Fruit fly (Drosophila melanogaster) whole organism, embryonic: ENCODE results near the gene CG14400.

Source experiments
- Asciz ChIP-seq: fragments of 200-800 bp; sonication (Bioruptor generic); optimal IDR thresholded peaks from 2 replicates; lab custom pipeline; 2017; ENCODE audit warnings: missing biosample characterization, mild to moderate bottlenecking, missing genetic modification characterization, missing genetic modification reagents
- CG1024 ChIP-seq: fragments of 200-800 bp; sonication (Bioruptor generic); IDR thresholded peaks from 2 replicates; pipeline ENCODE4 v1.3.6; 2022; ENCODE audit warnings: missing biosample characterization, missing genetic modification characterization
- CG10267 ChIP-seq: fragments of 200-800 bp; sonication (Bioruptor generic); optimal IDR thresholded peaks from 2 replicates; lab custom pipeline; 2018; ENCODE audit warnings: missing biosample characterization, mild to moderate bottlenecking, missing genetic modification characterization, moderate library complexity
- CG10462 ChIP-seq: fragments of 200-800 bp; sonication (Bioruptor generic); optimal IDR thresholded peaks from 2 replicates; lab custom pipeline; 2016; ENCODE audit warnings: missing biosample characterization, missing genetic modification characterization
- CG10543 ChIP-seq: fragments of 200-800 bp; sonication (Bioruptor generic); optimal IDR thresholded peaks from 3 replicates; lab custom pipeline; 2017; ENCODE audit warnings: missing biosample characterization, mild to moderate bottlenecking, missing genetic modification characterization, moderate library complexity
- CG12391 ChIP-seq: fragments of 200-800 bp; sonication (Bioruptor generic); optimal IDR thresholded peaks from 3 replicates; lab custom pipeline; 2018; ENCODE audit warnings: missing biosample characterization, mild to moderate bottlenecking, missing genetic modification characterization, moderate library complexity
- CG13894 ChIP-seq: fragments of 200-800 bp; sonication (Bioruptor generic); optimal IDR thresholded peaks from 3 replicates; lab custom pipeline; 2018; ENCODE audit warnings: missing biosample characterization, mild to moderate bottlenecking, missing genetic modification characterization, moderate library complexity
- CG15601 ChIP-seq: fragments of 200-800 bp; sonication (Bioruptor generic); optimal IDR thresholded peaks from 3 replicates; lab custom pipeline; 2019; ENCODE audit warnings: missing biosample characterization, mild to moderate bottlenecking, missing genetic modification characterization, moderate library complexity
- CG18011 ChIP-seq: fragments of 200-800 bp; sonication (Bioruptor generic); optimal IDR thresholded peaks from 2 replicates; lab custom pipeline; 2017; ENCODE audit warnings: missing biosample characterization, missing genetic modification characterization, mild to moderate bottlenecking, moderate library complexity, missing genotype
- CG2120 ChIP-seq: fragments of 200-800 bp; sonication (Bioruptor generic); optimal IDR thresholded peaks from 3 replicates; lab custom pipeline; 2016; ENCODE audit warnings: missing biosample characterization, missing genetic modification characterization
- CG2678 ChIP-seq: fragments of 200-800 bp; sonication (Bioruptor generic); optimal IDR thresholded peaks from 3 replicates; lab custom pipeline; 2019; ENCODE audit warnings: missing biosample characterization, mild to moderate bottlenecking, missing genetic modification characterization, moderate library complexity
- CG34376 ChIP-seq: fragments of 200-800 bp; sonication (Bioruptor generic); optimal IDR thresholded peaks from 2 replicates; lab custom pipeline; 2018; ENCODE audit warnings: missing biosample characterization, mild to moderate bottlenecking, missing genetic modification characterization
- CG3847 ChIP-seq: fragments of 200-800 bp; sonication (Bioruptor generic); IDR thresholded peaks from 2 replicates; pipeline ENCODE4 v1.3.6; 2022; ENCODE audit warnings: missing biosample characterization, missing genetic modification characterization
- CG43689 ChIP-seq: fragments of 200-800 bp; sonication (Bioruptor generic); IDR thresholded peaks from 2 replicates; pipeline ENCODE4 v1.3.6; 2022; ENCODE audit warnings: missing biosample characterization, missing genetic modification characterization
- CG4707 ChIP-seq: fragments of 200-800 bp; sonication (Bioruptor generic); optimal IDR thresholded peaks from 2 replicates; lab custom pipeline; 2018; ENCODE audit warnings: missing biosample characterization, mild to moderate bottlenecking, missing genetic modification characterization, moderate library complexity
- CG6813 ChIP-seq: fragments of 200-800 bp; sonication (Bioruptor generic); optimal IDR thresholded peaks from 2 replicates; lab custom pipeline; 2017; ENCODE audit warnings: missing biosample characterization, missing genetic modification characterization, mild to moderate bottlenecking, moderate library complexity, missing genetic modification reagents
- Dfd ChIP-seq, 2 experiments: fragments of >200 bp; optimal IDR thresholded peaks; 2 replicates each; lab custom pipeline; 2017; ENCODE audit warnings: missing biosample characterization in 2 of 2, missing genetic modification characterization in 2 of 2
- Ets65A ChIP-seq: fragments of 200-800 bp; sonication (Bioruptor generic); peaks from one replicate; lab custom pipeline; 2016; ENCODE audit warnings: missing biosample characterization, missing genetic modification characterization
- H15 ChIP-seq: fragments of 200-800 bp; sonication (Bioruptor generic); IDR thresholded peaks from 3 replicates; pipeline ENCODE4 v1.3.6; 2022; ENCODE audit warnings: missing biosample characterization, missing genetic modification characterization
- HHEX ChIP-seq: fragments of 200-800 bp; sonication (Bioruptor generic); optimal IDR thresholded peaks from 3 replicates; lab custom pipeline; 2017; ENCODE audit warnings: missing biosample characterization, mild to moderate bottlenecking, missing genetic modification characterization, missing genetic modification reagents
- HmgZ ChIP-seq: fragments of 200-800 bp; sonication (Bioruptor generic); optimal IDR thresholded peaks from 2 replicates; lab custom pipeline; 2018; ENCODE audit warnings: missing biosample characterization, mild to moderate bottlenecking, missing genetic modification characterization
- Hmx ChIP-seq: fragments of 200-800 bp; sonication (Bioruptor generic); optimal IDR thresholded peaks from 2 replicates; lab custom pipeline; 2016; ENCODE audit warnings: missing biosample characterization, missing genetic modification characterization
- Lim3 ChIP-seq: fragments of 200-800 bp; sonication (Bioruptor generic); IDR thresholded peaks from 2 replicates; pipeline ENCODE4 v1.3.6; 2022; ENCODE audit warnings: missing biosample characterization, missing genetic modification characterization
- Pdp1 ChIP-seq, 2 experiments: fragments of 200-800 bp; sonication (Bioruptor generic); optimal IDR thresholded peaks; 3 replicates each; lab custom pipeline; 2016; ENCODE audit warnings: missing biosample characterization in 2 of 2, missing genetic modification characterization in 2 of 2, mild to moderate bottlenecking in 1 of 2, moderate library complexity in 1 of 2
- YL-1 ChIP-seq: fragments of 200-800 bp; sonication (Bioruptor generic); optimal IDR thresholded peaks from 3 replicates; lab custom pipeline; 2017; ENCODE audit warnings: missing biosample characterization, mild to moderate bottlenecking, missing genetic modification characterization
- abd-A ChIP-seq: fragments of 200-800 bp; sonication (Bioruptor generic); optimal IDR thresholded peaks from 3 replicates; lab custom pipeline; 2019; ENCODE audit warnings: missing biosample characterization, mild to moderate bottlenecking, missing genetic modification characterization, moderate library complexity
- al ChIP-seq: fragments of 200-800 bp; sonication (Bioruptor generic); IDR thresholded peaks from 2 replicates; pipeline ENCODE4 v1.3.6; 2022; ENCODE audit warnings: missing biosample characterization, missing genetic modification characterization
- bigmax ChIP-seq: fragments of 200-800 bp; sonication (Bioruptor generic); optimal IDR thresholded peaks from 2 replicates; lab custom pipeline; 2018; ENCODE audit warnings: missing biosample characterization, mild to moderate bottlenecking, missing genetic modification characterization
- caup ChIP-seq: fragments of 200-800 bp; sonication (Bioruptor generic); optimal IDR thresholded peaks from 3 replicates; lab custom pipeline; 2017; ENCODE audit warnings: missing biosample characterization, mild to moderate bottlenecking, missing genetic modification characterization, moderate library complexity; ENCODE audit not compliant: severe bottlenecking
- chinmo ChIP-seq: fragments of 200-800 bp; sonication (Bioruptor generic); IDR thresholded peaks from 4 replicates; pipeline ENCODE4 v1.3.6; 2022; ENCODE audit warnings: missing biosample characterization, missing genetic modification characterization; ENCODE audit not compliant: partially characterized antibody
- crc ChIP-seq: fragments of 200-800 bp; sonication (Bioruptor generic); optimal IDR thresholded peaks from 2 replicates; lab custom pipeline; 2016; ENCODE audit warnings: missing biosample characterization, missing genetic modification characterization
- cwo ChIP-seq: fragments of 200-800 bp; sonication (Bioruptor generic); optimal IDR thresholded peaks from 3 replicates; lab custom pipeline; 2017; ENCODE audit warnings: missing biosample characterization, missing genetic modification characterization, mild to moderate bottlenecking, moderate library complexity, missing genetic modification reagents
- dmrt99B ChIP-seq: fragments of 200-800 bp; sonication (Bioruptor generic); optimal IDR thresholded peaks from 2 replicates; lab custom pipeline; 2018; ENCODE audit warnings: missing biosample characterization, mild to moderate bottlenecking, missing genetic modification characterization, moderate library complexity
- ewg ChIP-seq: fragments of 200-800 bp; sonication (Bioruptor generic); optimal IDR thresholded peaks from 3 replicates; lab custom pipeline; 2017; ENCODE audit warnings: mild to moderate bottlenecking, missing biosample characterization, missing genetic modification reagents, missing genetic modification characterization
- gce ChIP-seq: fragments of 200-800 bp; sonication (Bioruptor generic); IDR thresholded peaks from 3 replicates; pipeline ENCODE4 v1.3.6; 2022; ENCODE audit warnings: missing biosample characterization, missing genetic modification characterization
- grn ChIP-seq: fragments of 200-800 bp; sonication (Bioruptor generic); optimal IDR thresholded peaks from 3 replicates; lab custom pipeline; 2017; ENCODE audit warnings: missing biosample characterization, missing genetic modification characterization
- inv ChIP-seq: fragments of 200-800 bp; sonication (Bioruptor generic); IDR thresholded peaks from 2 replicates; pipeline ENCODE4 v1.3.6; 2022; ENCODE audit warnings: missing biosample characterization, missing genetic modification characterization; ENCODE audit not compliant: partially characterized antibody
- kni ChIP-seq: fragments of 200-800 bp; sonication (Bioruptor generic); optimal IDR thresholded peaks from 3 replicates; lab custom pipeline; 2017; ENCODE audit warnings: mild to moderate bottlenecking, missing biosample characterization, missing genetic modification reagents, missing genetic modification characterization
- lab ChIP-seq: fragments of 200-800 bp; sonication (Bioruptor generic); optimal IDR thresholded peaks from 3 replicates; lab custom pipeline; 2017; ENCODE audit warnings: missing biosample characterization, missing genetic modification characterization, mild to moderate bottlenecking, moderate library complexity, missing genetic modification reagents
- lmd ChIP-seq: fragments of 200-800 bp; sonication (Bioruptor generic); IDR thresholded peaks from 2 replicates; pipeline ENCODE4 v1.3.6; 2022; ENCODE audit warnings: missing biosample characterization, missing genetic modification characterization
- nerfin-2 ChIP-seq: fragments of 200-800 bp; sonication (Bioruptor generic); IDR thresholded peaks from 2 replicates; pipeline ENCODE4 v1.3.6; 2022; ENCODE audit warnings: missing biosample characterization, missing genetic modification characterization; ENCODE audit not compliant: partially characterized antibody
- sd ChIP-seq: fragments of 200-800 bp; sonication (Bioruptor generic); optimal IDR thresholded peaks from 3 replicates; lab custom pipeline; 2018; ENCODE audit warnings: missing biosample characterization, mild to moderate bottlenecking, missing genetic modification characterization, moderate library complexity
- sens ChIP-seq: fragments of 200-800 bp; sonication (Bioruptor generic); peaks from one replicate; lab custom pipeline; 2016; ENCODE audit warnings: missing biosample characterization, missing genetic modification characterization
- tap ChIP-seq: fragments of 200-800 bp; optimal IDR thresholded peaks from 3 replicates; lab custom pipeline; 2019; ENCODE audit warnings: missing biosample characterization, mild to moderate bottlenecking, missing genetic modification characterization, moderate library complexity
- tna ChIP-seq: fragments of 200-800 bp; sonication (Bioruptor generic); IDR thresholded peaks from 2 replicates; pipeline ENCODE4 v1.3.6; 2022; ENCODE audit warnings: missing biosample characterization, missing genetic modification characterization; ENCODE audit not compliant: partially characterized antibody
- zen2 ChIP-seq: fragments of 200-800 bp; sonication (Bioruptor generic); IDR thresholded peaks from 3 replicates; pipeline ENCODE4 v1.3.6; 2022; ENCODE audit warnings: missing biosample characterization, missing genetic modification characterization; ENCODE audit not compliant: partially characterized antibody

Gene CG14400

DNA sequence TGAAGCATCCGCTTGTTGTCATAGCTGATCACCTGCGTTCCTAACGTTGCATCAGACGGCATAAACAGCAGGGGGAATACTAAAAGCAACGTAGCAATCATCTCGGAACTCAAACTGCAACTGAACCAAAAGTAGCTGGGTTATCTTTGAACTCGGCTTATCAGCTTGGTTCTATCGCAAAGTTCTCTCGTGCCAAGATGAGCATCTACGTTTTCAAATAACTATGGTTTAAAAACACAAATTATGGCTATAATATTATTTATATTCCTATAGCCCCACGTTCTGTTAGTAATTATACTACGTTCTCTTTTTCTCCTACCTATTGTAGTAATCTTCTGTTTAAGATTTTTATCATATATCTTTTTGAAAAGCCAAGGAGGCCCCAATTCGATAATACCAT lies at the start of gene CG14400:
TSS of gene CG14400 (minus strand) at position 101 of the 400 bp plus-strand sequence.
- TF ChIP-seq ewg, result no peak
- TF ChIP-seq CG13894 (tag; lab: Kevin White, UChicago), result no peak
- no peak for TF ChIP-seq caup (GFP tag; lab: Kevin White, UChicago)
- no peak for TF ChIP-seq CG12391 (tag; lab: Kevin White, UChicago)
- TF ChIP-seq H15, result no peak
- no peak for TF ChIP-seq CG15601
- TF ChIP-seq inv (GFP tag; lab: Robert Waterston, UW), result no peak
- TF ChIP-seq CG10543 (GFP tag; lab: Kevin White, UChicago), result no peak
- no peak for TF ChIP-seq kni (GFP tag; lab: Kevin White, UChicago)
- no peak for TF ChIP-seq HmgZ (tag; lab: Kevin White, UChicago)
- TF ChIP-seq dmrt99B (tag; lab: Kevin White, UChicago), result no peak
- TF ChIP-seq HHEX, result no peak
- TF ChIP-seq CG10267 (tag; lab: Kevin White, UChicago), result no peak
- TF ChIP-seq lmd (GFP tag; lab: Robert Waterston, UW), result no peak
- no peak for TF ChIP-seq CG43689
- TF ChIP-seq nerfin-2, result no peak
- no peak for TF ChIP-seq bigmax
- TF ChIP-seq CG34376, result no peak
- TF ChIP-seq CG2120 (GFP tag; lab: Kevin White, UChicago), result no peak
- TF ChIP-seq Lim3 (GFP tag; lab: Robert Waterston, UW), result no peak

DNA sequence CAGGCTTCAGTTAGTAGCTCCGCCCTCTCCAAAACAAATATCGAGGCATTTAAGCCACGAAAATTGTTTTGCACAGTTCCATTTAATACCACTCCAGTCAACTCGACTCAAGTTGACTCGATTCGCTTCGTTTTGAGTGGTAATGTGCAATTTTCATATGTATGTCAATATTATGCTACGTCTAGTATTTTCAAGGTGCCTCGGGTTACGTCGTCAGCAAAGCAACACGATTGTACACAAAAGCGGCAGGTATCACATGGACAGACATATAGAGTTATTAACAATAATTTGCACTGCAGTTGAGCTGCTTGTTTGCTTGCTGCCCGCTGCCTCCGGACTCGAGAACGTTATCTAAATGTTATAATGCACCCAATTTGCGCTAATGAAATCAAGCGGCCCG lies 47.3 kb upstream of the CG14400 start:
- no peak for TF ChIP-seq CG3847 (GFP tag; lab: Robert Waterston, UW)
- peak; percentile 46 for TF ChIP-seq sens
- no peak for TF ChIP-seq zen2
- TF ChIP-seq ewg, result no peak
- peak; percentile 10 for TF ChIP-seq Ets65A (GFP tag; lab: Kevin White, UChicago)
- TF ChIP-seq, all 482 proteins: peak for 2

DNA sequence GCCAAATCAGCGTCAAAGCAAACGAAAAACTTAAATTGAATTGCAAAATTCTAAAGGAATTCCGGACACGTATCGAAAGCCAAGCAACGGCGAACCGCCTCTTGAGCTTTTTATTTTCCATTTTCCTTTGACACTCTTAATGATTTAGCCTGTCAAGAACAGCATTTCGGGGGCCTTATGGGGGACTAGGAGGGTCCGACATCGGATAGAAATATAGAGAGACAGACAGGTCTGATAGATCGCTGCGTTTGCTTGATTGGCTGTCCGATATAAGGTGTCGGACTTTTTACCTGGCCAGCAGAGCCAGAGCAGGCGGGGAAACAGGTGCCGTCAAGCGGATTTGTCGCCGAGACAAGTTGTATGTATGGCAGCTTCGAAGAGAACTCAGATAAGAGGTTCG lies 46.6 kb upstream of the CG14400 start:
- peak; percentile 94 for TF ChIP-seq CG13894 (tag; lab: Kevin White, UChicago)
- TF ChIP-seq lab (GFP tag; lab: Kevin White, UChicago), result peak; percentile 5
- TF ChIP-seq chinmo (GFP tag; lab: Robert Waterston, UW), result 0 out of 4 replicates have a peak, but pooled peaks have one; percentile 36
- TF ChIP-seq CG1024 (GFP tag; lab: Robert Waterston, UW), result no peak
- peak; percentile 15 for TF ChIP-seq grn (GFP tag; lab: Kevin White, UChicago)

dm6 chr2L:20898478-20899075 lies 40.9 kb upstream of the CG14400 start:
- TF ChIP-seq CG6813 (no peak), Hmx (GFP tag; lab: Kevin White, UChicago) (no peak), CG18011 (GFP tag; lab: Kevin White, UChicago) (no peak), cwo (GFP tag; lab: Kevin White, UChicago) (peak; percentile 66), Dfd (GFP tag; optimal IDR thresholded peaks at IDR 0.05; lab: Kevin White, UChicago) (no peak), sd (peak; percentile 78), gce (GFP tag; lab: Robert Waterston, UW) (no peak), tna (GFP tag; lab: Robert Waterston, UW) (no peak), al (GFP tag; lab: Robert Waterston, UW) (no peak), CG10462 (no peak), CG4707 (no peak), Asciz (GFP tag; lab: Kevin White, UChicago) (no peak), Pdp1 (GFP tag; optimal IDR thresholded peaks at IDR 0.05; lab: Kevin White, UChicago) (peak in 1 of 2 experiments; percentile 50), crc (GFP tag; lab: Kevin White, UChicago) (no peak), YL-1 (GFP tag; lab: Kevin White, UChicago) (no peak), CG2678 (tag; lab: Kevin White, UChicago) (no peak), sens (peak; percentile 29), abd-A (tag; lab: Kevin White, UChicago) (peak; percentile 40), tap (tag; lab: Kevin White, UChicago) (no peak)
